Worm (Caenorhabditis elegans): ENCODE data around the gene F35H10.10.

Gene F35H10.10

ce11 chrIV:8260848-8261638 lies 51.7 kb downstream of the F35H10.10 start, which contains the start of gene vit-6 (continued):
- TF ChIP-seq tbp1 (GFP tag; optimal IDR thresholded peaks at IDR 0.05) (peak; percentile 24), fkh-3 (tag; optimal IDR thresholded peaks at IDR 0.05) (peak; percentile 24), pbrm-1 (GFP tag; IDR thresholded peaks at IDR 0.05) (0 out of 2 replicates have a peak, but pooled peaks have one; percentile 10), F52B5.7 (tag; optimal IDR thresholded peaks at IDR 0.05) (peak; percentile 63), cebp-2 (GFP tag; IDR thresholded peaks at IDR 0.05) (0 out of 2 replicates have a peak, but pooled peaks have one; percentile 36), ZK185.1 (tag; optimal IDR thresholded peaks at IDR 0.05; ENCODE audit: poor library complexity, severe bottlenecking) (peak; percentile 30), hmg-1.2 (GFP tag; IDR thresholded peaks at IDR 0.05) (peak; percentile 37; the same call in 1 of the 2 replicates), nfyb-1 (GFP tag; IDR thresholded peaks at IDR 0.05) (no peak)

DNA sequence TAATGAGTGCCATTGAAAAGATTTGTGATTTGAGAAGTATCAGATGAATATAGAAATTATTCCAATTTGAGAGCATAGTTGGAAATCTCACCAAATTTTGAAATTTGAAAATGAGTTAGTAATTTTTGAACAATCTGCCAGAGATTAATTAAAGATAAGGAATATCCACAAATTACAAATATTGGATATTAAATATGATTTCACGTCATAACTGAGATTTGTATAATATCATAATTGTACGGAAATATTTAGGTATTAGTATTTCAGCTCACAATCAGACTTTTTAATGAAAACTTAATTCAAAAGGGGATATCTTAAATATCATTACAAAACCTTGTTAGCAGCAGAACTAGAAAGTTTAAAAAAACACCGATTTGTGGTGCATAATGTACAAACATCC lies 52.8 kb downstream of the F35H10.10 start, which contains the start of gene K07H8.7:
K07H8.7 (minus strand) TSS at position 101 of the 400 bp plus-strand sequence.
- TF ChIP-seq die-1 (tag; optimal IDR thresholded peaks at IDR 0.05) = no peak
- no peak for TF ChIP-seq hlh-26 (GFP tag; conservative IDR thresholded peaks at IDR 0.05)
- no peak for TF ChIP-seq efl-1 (GFP tag; optimal IDR thresholded peaks at IDR 0.05)
- TF ChIP-seq repo-1 (tag; optimal IDR thresholded peaks at IDR 0.05) = no peak
- no peak for TF ChIP-seq egl-44 (GFP tag; IDR thresholded peaks at IDR 0.05)
- no peak for TF ChIP-seq ZK185.1 (tag; optimal IDR thresholded peaks at IDR 0.05; ENCODE audit: poor library complexity, severe bottlenecking)
- TF ChIP-seq aptf-3 (GFP tag; IDR thresholded peaks at IDR 0.05) = no peak
- TF ChIP-seq unc-130 (GFP tag; optimal IDR thresholded peaks at IDR 0.05) = no peak
- no peak for TF ChIP-seq ztf-28 (GFP tag; IDR thresholded peaks at IDR 0.05)
- no peak for TF ChIP-seq aptf-2 (GFP tag; conservative IDR thresholded peaks at IDR 0.05)
- no peak for TF ChIP-seq F39B2.1 (GFP tag; IDR thresholded peaks at IDR 0.05)
- TF ChIP-seq Y53F4B.3 (GFP tag; IDR thresholded peaks at IDR 0.05) = no peak
- no peak for TF ChIP-seq madf-6 (GFP tag; IDR thresholded peaks at IDR 0.05)
- TF ChIP-seq sdz-38 (tag; optimal IDR thresholded peaks at IDR 0.05) = no peak

All from whole organism, young adult.